Fruit fly (Drosophila melanogaster) Kc167 (cell line): Measurements from ENCODE around the gene Dhc62B.

Experiments used
- Myc ChIP-seq: fragments of >200 bp; optimal IDR thresholded peaks from 2 replicates; lab custom pipeline; 2017; ENCODE audit warnings: missing external identifiers
- Sin3A ChIP-seq: fragments of >200 bp; optimal IDR thresholded peaks from 2 replicates; lab custom pipeline; 2018; ENCODE audit warnings: missing external identifiers
- h ChIP-seq: fragments of >200 bp; optimal IDR thresholded peaks from 3 replicates; lab custom pipeline; 2018; ENCODE audit warnings: missing external identifiers
- insv ChIP-seq: fragments of >200 bp; optimal IDR thresholded peaks from 3 replicates; lab custom pipeline; 2018; ENCODE audit warnings: missing external identifiers
- psq ChIP-seq: fragments of >200 bp; optimal IDR thresholded peaks from 2 replicates; lab custom pipeline; 2017; ENCODE audit warnings: missing external identifiers
- ttk ChIP-seq: sonication (Bioruptor generic); optimal IDR thresholded peaks from 2 replicates; lab custom pipeline; 2017; ENCODE audit warnings: missing external identifiers

Gene Dhc62B

DNA sequence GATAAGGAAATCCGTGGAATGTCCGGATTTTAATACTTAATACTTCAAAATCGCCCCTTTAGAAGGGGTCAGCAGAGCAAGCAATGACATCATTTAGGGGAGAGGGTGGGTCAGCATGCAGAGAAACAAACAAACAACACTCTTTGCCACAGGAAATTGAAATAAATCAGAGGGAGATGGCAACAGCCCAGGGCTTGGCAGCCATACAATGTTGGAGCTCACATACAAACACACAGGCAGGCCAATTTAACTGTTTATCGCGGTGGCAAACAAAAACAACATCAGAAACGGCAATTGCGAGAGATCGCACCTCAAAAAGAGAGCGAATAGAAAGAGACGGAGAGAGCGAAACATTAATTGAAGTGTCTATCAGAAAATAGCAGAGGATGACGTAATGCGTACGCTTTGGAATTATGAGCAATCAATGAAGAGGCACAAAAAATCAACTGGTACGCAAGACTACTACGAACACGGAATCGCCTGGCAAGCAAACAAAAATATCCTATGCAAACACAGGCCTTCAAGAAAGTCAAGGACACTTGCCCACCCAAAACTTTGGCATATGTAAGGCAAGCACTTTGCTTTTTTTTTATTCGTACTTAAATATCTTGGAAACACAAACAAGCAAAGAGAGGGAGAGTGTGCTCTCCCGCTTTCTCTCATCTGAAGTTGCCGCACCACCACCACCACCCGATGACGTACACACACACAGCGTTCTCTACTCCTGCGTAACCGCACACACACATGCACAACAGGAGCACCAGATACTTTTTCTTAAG, 22.8 kb upstream of the Dhc62B start:
- TF ChIP-seq Myc (lab: Kevin White, UChicago), result no peak
- TF ChIP-seq ttk (lab: Kevin White, UChicago), result no peak
- TF ChIP-seq Sin3A (lab: Kevin White, UChicago), result no peak
- TF ChIP-seq psq, result no peak
- TF ChIP-seq h (lab: Kevin White, UChicago), result no peak
- TF ChIP-seq insv (lab: Kevin White, UChicago), result no peak

DNA sequence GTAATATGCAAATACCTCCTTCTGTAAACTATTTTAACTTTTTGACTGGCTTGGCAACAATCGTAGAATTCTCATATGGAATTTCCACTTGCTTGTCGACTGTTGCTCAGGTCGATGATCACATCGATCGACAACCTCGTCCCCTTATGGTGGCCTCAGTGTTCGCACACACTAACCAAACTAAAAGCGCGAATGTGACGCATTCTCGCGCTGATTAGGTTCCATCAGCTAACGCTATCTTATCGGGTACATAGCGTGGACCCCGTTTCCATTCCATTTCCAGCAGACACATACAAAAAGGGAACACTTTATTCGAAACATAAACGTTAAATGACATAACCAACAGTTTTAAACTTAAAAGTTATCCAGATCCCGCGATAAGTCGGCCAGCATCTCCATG, 17.8 kb upstream of the Dhc62B start:
- TF ChIP-seq Myc (lab: Kevin White, UChicago) (no peak), Sin3A (lab: Kevin White, UChicago) (no peak), h (lab: Kevin White, UChicago) (no peak), insv (lab: Kevin White, UChicago) (no peak), ttk (lab: Kevin White, UChicago) (no peak), psq (no peak)

DNA sequence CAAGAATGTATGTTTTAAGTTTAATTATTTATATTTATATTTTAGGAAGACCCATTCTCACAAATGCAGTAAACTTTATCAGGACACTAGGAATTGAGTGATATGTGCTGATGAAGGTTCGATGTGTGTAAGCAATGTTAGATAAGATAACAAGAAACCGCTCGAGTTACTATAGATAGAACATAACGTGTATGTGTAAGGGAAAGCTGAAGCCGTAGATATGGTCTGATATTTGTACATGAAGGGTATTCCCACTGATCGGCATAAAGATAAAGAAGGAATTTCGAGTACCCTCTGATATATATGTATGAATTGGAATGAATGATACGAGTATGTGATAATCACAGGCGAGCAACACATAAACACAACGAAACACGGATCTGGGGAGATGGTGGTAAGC, 12.5 kb upstream of the Dhc62B start:
- no peak for TF ChIP-seq h (lab: Kevin White, UChicago)
- no peak for TF ChIP-seq Sin3A (lab: Kevin White, UChicago)
- TF ChIP-seq ttk (lab: Kevin White, UChicago), result no peak
- no peak for TF ChIP-seq Myc (lab: Kevin White, UChicago)
- no peak for TF ChIP-seq psq
- TF ChIP-seq insv (lab: Kevin White, UChicago), result no peak

DNA sequence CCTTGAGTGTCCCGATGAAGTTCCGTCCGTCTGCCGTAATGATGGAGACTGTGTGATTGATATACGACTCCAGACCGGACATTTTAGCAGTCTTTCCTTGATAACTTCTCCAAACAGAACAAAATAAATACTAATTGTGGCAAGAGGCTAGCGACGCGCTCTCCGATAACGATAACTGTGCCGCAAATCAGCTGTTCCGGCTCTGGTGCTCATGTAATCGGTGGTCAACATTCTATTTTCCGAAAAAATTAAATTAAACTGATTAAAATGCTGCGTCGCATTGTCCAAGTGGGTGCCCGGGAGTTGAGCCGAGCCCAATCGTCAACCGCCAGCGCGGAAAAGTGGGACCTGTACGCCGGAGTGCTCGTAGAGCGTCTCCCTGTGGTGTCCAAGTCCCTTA, 5.7 kb upstream of the Dhc62B start, which contains the start of the genes CG2021 and mRpL46:
Gene CG2021 (minus strand): TSS at position 163 of the 400 bp plus-strand sequence.
Gene mRpL46 (plus strand): TSS at position 191 of the 400 bp plus-strand sequence.
- no peak for TF ChIP-seq h (lab: Kevin White, UChicago)
- TF ChIP-seq psq, result no peak

DNA sequence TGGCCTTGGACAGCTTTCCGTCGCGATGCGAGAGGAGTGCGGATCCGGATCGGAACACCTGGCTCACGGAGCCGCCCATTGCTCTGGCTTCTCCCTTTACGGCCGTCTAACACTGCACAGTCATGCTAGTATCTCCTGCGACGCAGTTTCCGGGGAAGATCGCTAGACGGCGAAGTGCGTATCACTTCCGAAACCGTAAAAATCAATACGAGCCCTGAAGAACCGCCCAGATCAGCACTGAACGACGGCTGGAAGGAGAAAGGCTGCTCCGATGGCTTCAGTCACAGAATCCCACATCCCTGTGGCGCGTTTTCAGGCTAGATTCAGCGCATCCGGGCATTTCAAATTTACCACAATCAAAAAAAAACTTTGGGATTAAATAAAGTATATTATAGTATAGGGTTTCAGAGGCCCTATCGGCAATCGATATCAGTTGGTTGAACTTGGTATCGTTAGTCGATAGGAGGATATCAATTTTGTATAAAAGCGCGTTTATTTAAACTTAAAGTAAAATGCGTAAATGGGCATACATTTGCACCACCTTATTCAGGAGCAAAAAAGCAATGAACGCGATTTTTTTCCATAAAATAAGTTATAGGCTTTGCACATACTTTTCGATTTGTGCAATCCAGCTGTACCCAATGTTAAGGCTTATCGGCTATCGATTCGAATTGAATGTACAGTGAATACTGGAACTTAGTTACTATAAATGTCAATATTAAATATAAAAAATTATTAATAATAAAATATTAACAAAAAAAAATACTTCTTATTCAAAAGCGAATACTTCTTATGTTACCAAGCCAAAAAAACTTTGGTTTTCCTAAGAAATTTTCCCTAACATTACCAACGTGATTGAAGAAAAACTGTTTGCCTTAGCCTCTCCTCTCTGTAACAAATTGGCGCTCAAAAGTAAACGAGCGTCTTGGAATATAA, 3.4 kb upstream of the Dhc62B start, which contains the start of the genes CG13933 and PolD2:
Gene CG13933 (minus strand): TSS at position 435 of the 936 bp plus-strand sequence.
Gene PolD2 (plus strand): TSS at position 921 of the 936 bp plus-strand sequence.
- no peak for TF ChIP-seq ttk (lab: Kevin White, UChicago)
- no peak for TF ChIP-seq Myc (lab: Kevin White, UChicago)
- no peak for TF ChIP-seq psq
- no peak for TF ChIP-seq insv (lab: Kevin White, UChicago)
- TF ChIP-seq h (lab: Kevin White, UChicago), result no peak
- no peak for TF ChIP-seq Sin3A (lab: Kevin White, UChicago)

DNA sequence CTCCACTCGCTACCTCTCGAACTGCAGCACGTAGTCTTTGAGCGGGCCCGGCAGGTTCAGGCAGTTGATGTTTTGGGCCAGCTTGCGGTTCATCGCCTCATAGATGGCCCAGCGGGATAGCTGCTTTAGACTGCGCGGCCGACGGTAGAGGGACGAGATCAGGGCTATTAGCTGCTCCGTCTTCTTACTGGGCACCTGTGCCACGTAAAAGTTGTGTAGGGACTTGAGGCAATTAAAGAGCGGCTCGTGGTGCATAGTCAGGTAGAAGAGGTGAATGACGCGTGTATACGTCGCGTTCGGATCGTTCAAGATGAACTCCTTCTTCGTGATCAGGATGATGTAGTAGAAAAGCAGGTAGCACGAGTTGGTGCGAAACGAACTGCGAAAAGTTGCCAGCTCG, 1.0 kb upstream of the Dhc62B start:
- TF ChIP-seq insv (lab: Kevin White, UChicago) (no peak), Sin3A (lab: Kevin White, UChicago) (no peak), Myc (lab: Kevin White, UChicago) (no peak)

DNA sequence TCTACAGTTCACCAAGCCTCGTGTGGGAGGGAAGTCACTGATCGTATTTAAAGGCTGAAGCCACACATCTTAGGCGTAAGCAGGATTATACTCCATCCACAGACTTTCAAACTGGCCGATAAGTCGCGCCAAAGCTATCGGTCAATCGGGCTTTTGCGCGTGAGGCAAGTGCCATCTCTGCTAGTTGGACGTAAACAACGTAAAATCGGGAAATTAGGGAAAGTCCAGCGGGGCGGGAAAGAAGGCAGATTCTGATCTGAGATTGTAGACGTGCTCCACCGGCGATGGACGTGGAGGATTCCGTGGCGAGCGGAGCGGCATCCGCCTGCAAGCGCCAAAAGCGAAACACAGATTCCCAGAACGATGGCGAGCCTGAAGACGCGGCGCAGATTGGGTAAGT, 15.4 kb downstream of the Dhc62B start, which contains the start of gene CG8001:
Gene CG8001 (plus strand): TSS at position 17 of the 400 bp plus-strand sequence.
- TF ChIP-seq Myc (lab: Kevin White, UChicago) (no peak), insv (lab: Kevin White, UChicago) (no peak), psq (no peak), h (lab: Kevin White, UChicago) (no peak), Sin3A (lab: Kevin White, UChicago) (no peak), ttk (lab: Kevin White, UChicago) (no peak)

DNA sequence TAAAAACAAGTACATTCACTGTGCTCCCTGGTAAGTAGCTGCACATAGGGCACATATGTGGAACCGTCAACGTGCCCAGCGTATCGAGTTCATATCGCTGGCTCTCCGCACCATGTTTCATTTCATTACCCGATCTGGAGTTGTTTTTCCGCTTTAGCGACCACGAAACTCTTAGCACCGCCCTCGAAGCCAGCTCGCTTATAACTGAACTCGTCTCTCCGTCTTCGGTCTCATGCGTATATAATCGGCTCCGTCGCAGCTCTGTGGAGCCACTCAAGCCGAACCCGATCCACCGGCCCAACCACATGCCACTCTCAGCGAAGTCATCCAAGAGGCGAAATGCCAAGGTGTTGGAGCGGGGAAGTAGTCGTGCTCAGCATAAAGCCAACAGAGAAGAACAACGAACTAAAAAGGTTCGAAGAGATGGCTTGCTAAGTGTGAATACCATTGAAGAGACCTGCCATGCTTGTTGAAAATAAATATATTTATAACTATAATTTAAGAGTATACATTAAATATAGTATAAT, 16.0 kb downstream of the Dhc62B start, which contains the start of gene Cht2:
Gene Cht2 (minus strand): TSS at position 477 of the 527 bp plus-strand sequence.
- TF ChIP-seq psq (no peak), Myc (lab: Kevin White, UChicago) (no peak), Sin3A (lab: Kevin White, UChicago) (no peak), insv (lab: Kevin White, UChicago) (no peak), ttk (lab: Kevin White, UChicago) (no peak), h (lab: Kevin White, UChicago) (no peak)

DNA sequence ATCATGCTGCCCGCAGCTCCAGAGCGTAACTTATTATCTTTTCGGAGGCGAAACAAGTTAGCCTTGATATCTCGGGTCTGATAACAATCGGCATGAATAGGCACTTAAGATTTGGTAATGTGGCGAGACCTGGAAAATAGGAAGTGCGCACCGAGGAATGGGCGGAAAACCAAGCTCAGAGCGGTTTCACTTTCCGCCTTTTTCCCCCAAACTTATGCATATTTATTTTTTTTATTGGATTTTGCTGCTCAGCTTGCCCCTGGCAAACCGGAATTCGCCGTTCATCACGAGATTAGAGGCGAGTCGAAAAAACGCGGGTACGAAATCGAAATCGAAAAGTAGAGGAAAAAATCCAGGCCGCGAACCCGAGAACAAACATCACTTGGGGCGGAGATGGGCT, 16.6 kb downstream of the Dhc62B start:
- TF ChIP-seq insv (lab: Kevin White, UChicago) (no peak), psq (no peak), Myc (lab: Kevin White, UChicago) (no peak), Sin3A (lab: Kevin White, UChicago) (no peak), ttk (lab: Kevin White, UChicago) (no peak), h (lab: Kevin White, UChicago) (no peak)

DNA sequence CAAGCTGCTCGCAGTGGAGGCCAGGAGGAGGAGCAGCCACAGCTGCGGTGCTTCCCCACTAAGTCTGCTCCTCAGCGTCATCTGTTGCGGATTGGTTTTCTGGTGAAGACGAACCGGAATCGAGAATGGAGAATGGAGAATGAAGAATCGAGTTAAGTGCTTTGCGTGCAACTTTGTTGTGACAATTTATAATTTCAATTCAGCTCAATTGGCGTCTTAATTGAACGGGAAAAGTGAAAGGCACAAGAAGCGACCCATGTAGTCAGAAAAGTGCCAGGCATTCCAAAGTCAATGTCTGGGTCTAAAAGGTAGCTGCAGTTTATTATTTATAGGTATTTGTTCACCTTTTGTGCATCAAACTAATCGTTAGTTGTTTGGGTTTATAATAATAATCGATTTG, 17.3 kb downstream of the Dhc62B start:
- no peak for TF ChIP-seq Myc (lab: Kevin White, UChicago)
- no peak for TF ChIP-seq h (lab: Kevin White, UChicago)
- TF ChIP-seq ttk (lab: Kevin White, UChicago), result no peak
- no peak for TF ChIP-seq Sin3A (lab: Kevin White, UChicago)
- no peak for TF ChIP-seq insv (lab: Kevin White, UChicago)
- no peak for TF ChIP-seq psq

DNA sequence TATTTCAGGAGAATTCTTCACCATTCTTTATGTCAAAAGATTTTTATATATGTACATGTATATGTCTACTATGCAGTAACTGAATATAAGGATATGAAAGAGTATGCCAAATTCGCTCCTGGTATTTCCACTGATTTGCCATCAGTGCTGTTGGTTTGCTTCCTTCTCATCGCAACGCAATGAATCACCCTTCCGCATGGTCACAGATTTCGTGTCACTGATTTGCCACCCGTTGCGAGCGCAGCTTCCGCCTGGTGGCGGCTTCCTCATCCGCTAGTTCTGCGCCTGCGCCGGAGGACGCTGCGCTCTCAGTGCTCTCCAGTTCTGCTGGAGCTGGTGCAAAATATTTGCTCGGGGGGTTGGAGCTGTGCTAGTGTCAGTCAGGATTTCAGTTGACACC, 23.3 kb downstream of the Dhc62B start:
- TF ChIP-seq insv (lab: Kevin White, UChicago) (no peak), Myc (lab: Kevin White, UChicago) (no peak)
